Fruit fly (Drosophila melanogaster) Kc167 (cell line): ENCODE results near the gene CG14650.
A peak's percentile ranks its signal among the peaks of the same experiment; 100 is the strongest.

Source experiments
- Myc ChIP-seq: fragments of >200 bp; optimal IDR thresholded peaks from 2 replicates; lab custom pipeline; 2017; ENCODE audit warnings: missing external identifiers
- Sin3A ChIP-seq: fragments of >200 bp; optimal IDR thresholded peaks from 2 replicates; lab custom pipeline; 2018; ENCODE audit warnings: missing external identifiers
- h ChIP-seq: fragments of >200 bp; optimal IDR thresholded peaks from 3 replicates; lab custom pipeline; 2018; ENCODE audit warnings: missing external identifiers
- insv ChIP-seq: fragments of >200 bp; optimal IDR thresholded peaks from 3 replicates; lab custom pipeline; 2018; ENCODE audit warnings: missing external identifiers
- psq ChIP-seq: fragments of >200 bp; optimal IDR thresholded peaks from 2 replicates; lab custom pipeline; 2017; ENCODE audit warnings: missing external identifiers
- ttk ChIP-seq: sonication (Bioruptor generic); optimal IDR thresholded peaks from 2 replicates; lab custom pipeline; 2017; ENCODE audit warnings: missing external identifiers

The CG14650 gene

DNA sequence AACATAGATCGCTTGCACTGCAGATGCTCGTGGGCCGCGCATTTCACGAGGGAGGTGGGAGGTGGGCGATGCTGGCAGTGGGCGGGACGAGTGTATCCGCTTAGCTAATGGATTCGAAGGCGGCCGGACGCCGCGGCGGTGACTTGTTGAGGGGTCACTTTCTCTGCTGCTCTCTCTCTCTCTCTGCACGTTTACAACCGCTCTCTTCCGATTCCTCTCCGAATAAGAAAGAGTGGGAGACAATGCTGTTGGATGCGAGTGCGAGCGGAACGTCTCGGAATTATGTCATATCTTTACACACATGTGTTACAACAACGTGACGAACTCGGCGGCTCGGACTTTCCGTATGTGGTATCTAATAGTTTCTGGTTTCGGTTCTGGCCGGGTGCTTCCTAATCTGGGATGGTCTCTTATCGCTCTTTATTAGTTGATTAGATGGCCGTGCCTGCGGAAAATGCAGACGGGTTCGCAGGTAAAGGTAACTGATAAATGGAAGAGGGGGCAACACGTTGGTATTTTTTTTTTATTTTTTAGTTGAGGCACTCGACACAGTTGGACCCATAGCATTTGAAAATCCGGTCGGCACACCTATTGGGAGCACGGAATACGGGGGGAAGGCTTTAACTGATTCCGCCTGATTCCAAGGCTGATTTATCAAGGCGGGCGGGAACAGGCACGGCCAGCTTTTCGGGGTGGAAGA lies 15.3 kb downstream of the CG14650 start:
- TF ChIP-seq psq (lab: Kevin White, UChicago) (no peak), h (lab: Kevin White, UChicago) (no peak), Myc (lab: Kevin White, UChicago) (no peak), insv (no peak), ttk (lab: Kevin White, UChicago) (no peak), Sin3A (no peak)

DNA sequence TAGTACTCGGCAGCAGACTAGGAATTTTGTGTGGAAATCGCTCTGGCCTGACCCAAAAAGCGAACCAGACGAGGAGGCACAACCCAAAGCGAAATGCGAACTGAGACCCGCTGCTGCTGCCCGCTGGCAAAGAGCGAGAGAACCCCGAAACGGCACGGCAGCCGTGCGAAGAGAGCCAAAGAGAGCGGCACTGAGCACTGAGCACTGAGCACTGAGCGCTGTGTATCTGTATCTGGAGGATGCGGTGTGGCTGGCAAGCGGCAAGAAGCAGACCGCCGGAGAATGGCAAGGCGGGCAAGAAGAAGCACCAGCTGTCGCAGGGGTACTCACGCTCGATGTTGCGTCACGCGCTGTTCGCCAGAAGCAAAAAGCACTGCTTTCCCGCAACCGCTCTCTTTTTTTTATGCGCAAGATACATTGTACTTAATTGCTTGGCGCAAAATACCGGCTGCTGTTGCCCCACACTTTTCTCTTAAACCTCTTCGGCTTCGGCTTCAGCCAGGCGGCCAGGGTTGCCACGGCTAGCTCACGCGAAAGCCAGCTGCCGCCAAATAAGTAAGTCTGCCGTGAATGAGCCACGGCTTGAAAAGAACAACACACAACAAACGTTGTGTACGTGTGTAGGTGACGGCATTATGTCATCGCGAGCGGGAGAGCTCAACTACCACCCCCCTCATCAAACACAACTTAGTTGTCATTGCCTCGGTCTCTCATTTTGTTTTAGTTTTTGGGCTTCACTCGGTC lies 16.2 kb downstream of the CG14650 start:
- TF ChIP-seq h (lab: Kevin White, UChicago) = peak; percentile 54
- no peak for TF ChIP-seq ttk (lab: Kevin White, UChicago)
- TF ChIP-seq insv = peak; percentile 10
- TF ChIP-seq Sin3A = no peak
- no peak for TF ChIP-seq Myc (lab: Kevin White, UChicago)
- no peak for TF ChIP-seq psq (lab: Kevin White, UChicago)

DNA sequence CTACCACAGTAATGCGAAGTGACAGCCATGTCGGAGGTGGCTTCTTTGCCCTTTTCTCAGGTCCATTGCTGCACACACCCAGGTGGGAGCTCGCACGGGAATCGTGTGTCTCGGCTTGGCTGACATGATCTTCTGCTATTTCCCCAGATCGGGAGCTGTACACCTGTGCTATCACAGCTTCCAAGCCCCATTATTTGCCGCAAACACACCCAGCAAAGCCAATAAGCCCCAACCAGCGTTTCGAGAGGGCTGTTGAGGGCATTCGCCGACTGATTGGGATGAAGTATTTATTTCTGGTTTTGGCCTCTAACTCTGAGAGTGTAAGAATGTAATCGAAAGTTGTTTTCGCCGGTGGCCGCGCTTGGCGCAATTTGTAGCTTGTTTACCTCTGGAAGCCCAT lies 20.4 kb downstream of the CG14650 start:
- TF ChIP-seq insv = no peak
- TF ChIP-seq Sin3A = no peak
- no peak for TF ChIP-seq psq (lab: Kevin White, UChicago)
- no peak for TF ChIP-seq ttk (lab: Kevin White, UChicago)
- no peak for TF ChIP-seq Myc (lab: Kevin White, UChicago)
- no peak for TF ChIP-seq h (lab: Kevin White, UChicago)

DNA sequence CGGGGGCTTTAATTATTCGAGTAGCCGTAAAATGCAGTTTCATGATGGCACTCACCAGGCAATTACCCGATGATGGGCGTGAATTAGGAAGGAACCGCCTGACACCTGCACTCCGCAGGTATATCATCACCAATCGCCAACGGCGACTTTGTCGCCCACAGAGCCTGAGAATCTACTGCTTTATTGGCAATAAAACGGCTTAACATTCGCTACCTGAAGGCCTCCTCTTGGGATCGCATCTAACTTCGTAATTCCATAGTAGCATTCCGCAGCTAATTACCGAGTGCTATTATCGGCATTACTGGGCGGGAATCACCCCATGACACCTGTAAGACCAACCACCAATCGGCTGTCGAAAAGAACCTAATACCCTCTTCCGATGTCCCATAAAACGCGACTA lies 21.1 kb downstream of the CG14650 start:
- TF ChIP-seq ttk (lab: Kevin White, UChicago) = no peak
- TF ChIP-seq Sin3A = no peak
- TF ChIP-seq h (lab: Kevin White, UChicago) = no peak
- no peak for TF ChIP-seq Myc (lab: Kevin White, UChicago)
- TF ChIP-seq psq (lab: Kevin White, UChicago) = no peak
- no peak for TF ChIP-seq insv

DNA sequence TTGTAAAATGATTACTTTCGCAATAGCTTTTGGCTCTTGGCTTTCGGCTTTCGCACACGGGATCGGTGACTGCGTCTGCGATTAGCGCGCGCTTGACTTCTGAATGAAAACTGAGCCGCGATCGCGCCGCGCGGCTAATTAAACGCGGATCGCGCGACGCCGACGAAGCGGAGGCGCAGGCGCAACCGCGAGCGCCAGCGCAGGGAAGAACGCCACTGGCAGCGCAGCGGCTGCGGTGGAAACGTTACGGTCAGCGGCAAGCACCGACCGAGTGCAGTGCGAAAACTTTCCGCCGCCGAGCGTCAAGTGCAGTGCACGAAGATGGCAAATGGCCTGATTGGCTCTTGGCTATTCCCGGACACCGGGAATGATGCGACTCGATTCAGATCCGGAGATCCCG lies 25.6 kb downstream of the CG14650 start, which contains the start of gene CG31522:
Gene CG31522 (minus strand): TSS at position 101 of the 400 bp plus-strand sequence.
- no peak for TF ChIP-seq h (lab: Kevin White, UChicago)
- TF ChIP-seq insv = no peak
- no peak for TF ChIP-seq ttk (lab: Kevin White, UChicago)
- TF ChIP-seq Sin3A = no peak
- no peak for TF ChIP-seq psq (lab: Kevin White, UChicago)
- TF ChIP-seq Myc (lab: Kevin White, UChicago) = no peak

dm6 chr3R:4466894-4467293 lies 29.7 kb downstream of the CG14650 start:
- no peak for TF ChIP-seq insv
- no peak for TF ChIP-seq ttk (lab: Kevin White, UChicago)
- TF ChIP-seq Myc (lab: Kevin White, UChicago) = no peak
- TF ChIP-seq h (lab: Kevin White, UChicago) = no peak
- TF ChIP-seq Sin3A = no peak
- TF ChIP-seq psq (lab: Kevin White, UChicago) = no peak

DNA sequence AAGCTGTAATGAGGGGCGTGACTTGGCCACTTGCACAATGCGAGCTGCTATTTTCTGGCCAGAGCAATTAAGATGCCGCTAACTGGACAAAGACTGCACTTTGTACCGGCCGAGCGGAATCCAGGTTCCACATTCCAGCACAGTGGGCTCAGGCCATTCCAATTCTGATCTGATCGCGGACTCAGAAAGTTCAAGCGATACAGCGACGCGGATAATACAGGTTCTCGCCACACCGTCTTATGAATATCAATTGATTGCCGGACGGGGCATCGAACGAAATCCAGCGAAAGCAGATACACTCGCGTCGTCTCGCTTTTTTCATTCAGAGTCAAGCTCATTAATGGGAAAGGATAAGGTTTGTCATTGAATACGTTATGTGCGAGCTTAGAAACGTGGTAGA lies 31.7 kb downstream of the CG14650 start:
- TF ChIP-seq psq (lab: Kevin White, UChicago) = no peak
- no peak for TF ChIP-seq insv
- no peak for TF ChIP-seq ttk (lab: Kevin White, UChicago)
- no peak for TF ChIP-seq Myc (lab: Kevin White, UChicago)
- TF ChIP-seq Sin3A = no peak
- TF ChIP-seq h (lab: Kevin White, UChicago) = no peak

dm6 chr3R:4470695-4471046 lies 33.5 kb downstream of the CG14650 start:
- TF ChIP-seq ttk (lab: Kevin White, UChicago) (no peak), Myc (lab: Kevin White, UChicago) (no peak), psq (lab: Kevin White, UChicago) (no peak), h (lab: Kevin White, UChicago) (no peak), insv (no peak), Sin3A (no peak)

dm6 chr3R:4471047-4471751 lies 34.0 kb downstream of the CG14650 start:
- no peak for TF ChIP-seq psq (lab: Kevin White, UChicago)
- no peak for TF ChIP-seq ttk (lab: Kevin White, UChicago)
- TF ChIP-seq insv = no peak
- no peak for TF ChIP-seq h (lab: Kevin White, UChicago)
- TF ChIP-seq Sin3A = no peak
- TF ChIP-seq Myc (lab: Kevin White, UChicago) = no peak

DNA sequence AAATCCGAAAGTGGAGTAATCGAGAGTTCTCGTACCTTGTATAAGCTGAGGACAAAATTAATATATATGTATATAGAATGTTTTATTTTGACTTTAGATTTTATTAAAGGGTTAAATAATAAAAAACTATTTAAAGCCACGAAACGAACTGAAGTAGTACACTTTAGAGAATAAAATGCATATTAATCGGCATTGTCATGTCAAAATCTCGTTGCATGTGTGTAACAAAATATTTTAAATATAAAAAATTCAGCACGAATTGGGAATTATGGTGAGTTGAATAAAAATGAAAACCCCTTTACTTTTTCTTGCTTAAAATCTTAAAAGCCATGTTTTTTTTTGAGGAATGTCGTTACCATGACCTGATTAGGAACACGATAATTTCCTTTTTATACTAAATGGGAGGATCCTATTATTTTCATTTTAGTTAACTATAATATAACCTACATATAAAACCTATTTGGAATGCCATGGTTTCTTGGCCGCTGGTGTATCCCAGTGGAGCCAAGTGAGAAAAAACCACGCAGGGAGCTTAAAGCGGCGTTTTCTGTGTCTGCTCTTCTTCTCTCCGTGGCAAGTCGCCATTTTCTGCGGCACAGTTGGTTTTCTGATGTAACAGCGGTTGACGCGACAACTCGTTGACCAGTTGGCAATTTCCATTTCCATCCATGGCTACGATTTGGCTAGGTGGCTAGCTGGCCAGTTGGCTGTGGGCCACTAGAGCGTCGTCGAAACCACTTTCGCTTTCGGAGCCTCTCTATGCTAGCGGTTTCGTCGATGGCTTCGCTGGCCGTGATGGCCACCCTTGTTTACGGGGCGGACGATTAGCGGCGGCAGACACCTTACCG lies 34.9 kb downstream of the CG14650 start:
- TF ChIP-seq h (lab: Kevin White, UChicago) (no peak), psq (lab: Kevin White, UChicago) (no peak), insv (no peak), Sin3A (no peak), ttk (lab: Kevin White, UChicago) (no peak), Myc (lab: Kevin White, UChicago) (no peak)

- TF ChIP-seq h (lab: Kevin White, UChicago) = no peak
- TF ChIP-seq psq (lab: Kevin White, UChicago) = no peak
- TF ChIP-seq insv = no peak
- TF ChIP-seq Sin3A = no peak
- no peak for TF ChIP-seq Myc (lab: Kevin White, UChicago)
- no peak for TF ChIP-seq ttk (lab: Kevin White, UChicago)
Measured at dm6 chr3R:4472694-4472975, 35.4 kb downstream of the CG14650 start.
